Worm (Caenorhabditis elegans) whole organism, L1 larva: ENCODE measurements around the gene arr-1.

Experiments
- aha-1 ChIP-seq: fragments of 150-350 bp; optimal IDR thresholded peaks from 2 replicates; lab custom pipeline; 2014; ENCODE audit warnings: missing biosample characterization, missing genetic modification characterization
- aly-2 ChIP-seq: fragments of 150-350 bp; optimal IDR thresholded peaks from 2 replicates; lab custom pipeline; 2014; ENCODE audit warnings: missing biosample characterization, missing genetic modification characterization
- ama-1 ChIP-seq: fragments of 150-350 bp; optimal IDR thresholded peaks from 2 replicates; lab custom pipeline; 2014
- blmp-1 ChIP-seq: fragments of 150-350 bp; optimal IDR thresholded peaks from 2 replicates; lab custom pipeline; 2014; ENCODE audit warnings: missing biosample characterization, missing genetic modification characterization
- ceh-82 ChIP-seq, 3 experiments: fragments of 150-350 bp in 1 of 3; sonication (generic microtip) in 2 of 3; optimal IDR thresholded peaks; 2 replicates each; lab custom pipeline; 2014 to 2017; ENCODE audit warnings: missing biosample characterization in 3 of 3, missing genetic modification characterization in 3 of 3
- ces-1 ChIP-seq: fragments of 150-350 bp; optimal IDR thresholded peaks from 2 replicates; lab custom pipeline; 2014; ENCODE audit warnings: missing biosample characterization, missing genetic modification reagents, missing genetic modification characterization
- elt-3 ChIP-seq, 6 experiments: fragments of 150-350 bp in 1 of 6; sonication (generic microtip); optimal IDR thresholded peaks; 2 replicates each; lab custom pipeline; 2017 to 2018; ENCODE audit warnings: missing biosample characterization in 6 of 6, missing genetic modification characterization in 6 of 6, inconsistent platforms in 1 of 6
- lin-13 ChIP-seq: fragments of 150-350 bp; optimal IDR thresholded peaks from 2 replicates; lab custom pipeline; 2014; ENCODE audit warnings: missing biosample characterization, missing genetic modification reagents, missing genetic modification characterization
- lin-35 ChIP-seq, 2 experiments: fragments of 150-350 bp; optimal IDR thresholded peaks; 2 replicates each; lab custom pipeline; 2014; ENCODE audit warnings: missing biosample characterization in 2 of 2, missing genetic modification characterization in 2 of 2, missing genetic modification reagents in 2 of 2
- lin-39 ChIP-seq: fragments of 150-350 bp; optimal IDR thresholded peaks from 2 replicates; lab custom pipeline; 2014; ENCODE audit warnings: missing biosample characterization, missing genetic modification reagents, missing genetic modification characterization

DNA sequence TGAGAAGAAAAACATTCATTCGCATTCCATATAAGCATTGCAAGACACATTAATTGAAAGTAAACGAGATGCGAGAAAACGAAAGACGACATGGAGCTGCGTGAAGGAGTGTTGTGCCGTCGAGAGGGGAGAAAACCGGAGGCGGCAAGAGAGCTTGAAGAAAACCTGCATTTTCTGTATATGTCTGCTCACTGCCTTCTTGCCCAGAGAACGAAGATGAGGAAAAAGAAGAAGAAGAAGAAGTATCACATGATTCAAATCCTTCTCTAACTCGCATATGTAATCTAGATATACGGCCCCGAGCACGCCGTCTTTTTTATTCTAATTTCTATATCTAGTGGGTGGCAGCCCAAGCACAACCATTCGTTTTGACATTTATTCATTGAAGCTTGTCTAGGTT is 40.2 kb upstream of the arr-1 start:
- TF ChIP-seq ces-1 (GFP tag; lab: Kevin White, UChicago), result no peak
- no peak for TF ChIP-seq aha-1 (tag; lab: Kevin White, UChicago)
- TF ChIP-seq ama-1, result no peak
- no peak for TF ChIP-seq lin-39
- TF ChIP-seq elt-3 (tag; optimal IDR thresholded peaks at IDR 0.05; lab: Kevin White, UChicago), result no peak
- TF ChIP-seq lin-13 (GFP tag; lab: Kevin White, UChicago), result no peak
- peak in 1 of 3 experiments; percentile 28 for TF ChIP-seq ceh-82 (tag; optimal IDR thresholded peaks at IDR 0.05; lab: Kevin White, UChicago)
- peak in 1 of 2 experiments; percentile 2 for TF ChIP-seq lin-35 (GFP tag; optimal IDR thresholded peaks at IDR 0.05; lab: Kevin White, UChicago)
- TF ChIP-seq blmp-1 (tag; lab: Kevin White, UChicago), result no peak
- no peak for TF ChIP-seq aly-2
